Worm (Caenorhabditis elegans): ENCODE data around the gene pat-4.

The pat-4 gene

ce11 chrIII:63584-64316 is 30.9 kb downstream of the pat-4 start (continued):
- no peak for TF ChIP-seq arid-1 (GFP tag; conservative IDR thresholded peaks at IDR 0.05)
- no peak for TF ChIP-seq aly-2 (tag; optimal IDR thresholded peaks at IDR 0.05)
- no peak for TF ChIP-seq nhr-48 (tag; optimal IDR thresholded peaks at IDR 0.05)
- no peak for TF ChIP-seq zip-11 (GFP tag; IDR thresholded peaks at IDR 0.05)
- no peak for TF ChIP-seq tag-97 (GFP tag; IDR thresholded peaks at IDR 0.05)
- TF ChIP-seq saeg-2 (GFP tag; IDR thresholded peaks at IDR 0.05) = no peak
- TF ChIP-seq hmg-1.1 (GFP tag; IDR thresholded peaks at IDR 0.05) = peak; percentile 39; the same call in 1 of the 2 replicates
- no peak for TF ChIP-seq ceh-28 (tag; optimal IDR thresholded peaks at IDR 0.05)
- TF ChIP-seq F49E8.2 (tag; optimal IDR thresholded peaks at IDR 0.05; ENCODE audit: borderline replicate concordance) = no peak
- TF ChIP-seq hlh-11 (tag; optimal IDR thresholded peaks at IDR 0.05) = no peak
- TF ChIP-seq set-16 (GFP tag; IDR thresholded peaks at IDR 0.05) = peak; percentile 95
- TF ChIP-seq Y5F2A.4 (GFP tag; optimal IDR thresholded peaks at IDR 0.05) = no peak
- no peak for TF ChIP-seq D1046.2 (GFP tag; IDR thresholded peaks at IDR 0.05)
- no peak for TF ChIP-seq nhr-6 (tag; optimal IDR thresholded peaks at IDR 0.05)
- no peak for TF ChIP-seq mes-2 (tag; optimal IDR thresholded peaks at IDR 0.05; ENCODE audit: poor library complexity, severe bottlenecking)
- no peak for TF ChIP-seq lsy-2 (tag; optimal IDR thresholded peaks at IDR 0.05)
- TF ChIP-seq mdt-29 (GFP tag; IDR thresholded peaks at IDR 0.05) = no peak
- TF ChIP-seq cey-2 (tag; optimal IDR thresholded peaks at IDR 0.05; ENCODE audit: borderline replicate concordance, insufficient read depth) = no peak
- no peak for TF ChIP-seq nhr-111 (GFP tag; optimal IDR thresholded peaks at IDR 0.05)
- no peak for TF ChIP-seq ceh-44 (GFP tag; IDR thresholded peaks at IDR 0.05)
- no peak for TF ChIP-seq daf-8 (GFP tag; IDR thresholded peaks at IDR 0.05)
- no peak for TF ChIP-seq ceh-82 (tag; optimal IDR thresholded peaks at IDR 0.05)
- TF ChIP-seq lin-1 (GFP tag; IDR thresholded peaks at IDR 0.05) = no peak
- 0 out of 2 replicates have a peak, but pooled peaks have one; percentile 26 for TF ChIP-seq tra-1 (GFP tag; IDR thresholded peaks at IDR 0.05)
- no peak for TF ChIP-seq dmd-9 (GFP tag; IDR thresholded peaks at IDR 0.05)
- no peak for TF ChIP-seq hlh-30 (tag; optimal IDR thresholded peaks at IDR 0.05; ENCODE audit: insufficient read depth)
- no peak for TF ChIP-seq zip-2 (tag; optimal IDR thresholded peaks at IDR 0.05)
- no peak for TF ChIP-seq hif-1 (tag; optimal IDR thresholded peaks at IDR 0.05)
- no peak for TF ChIP-seq unc-39 (tag; optimal IDR thresholded peaks at IDR 0.05)
- TF ChIP-seq R02D3.7 (tag; optimal IDR thresholded peaks at IDR 0.05) = no peak
- TF ChIP-seq F10B5.3 (tag; optimal IDR thresholded peaks at IDR 0.05) = no peak
- TF ChIP-seq lir-3 (tag; optimal IDR thresholded peaks at IDR 0.05) = no peak
- TF ChIP-seq F37D6.2 (tag; optimal IDR thresholded peaks at IDR 0.05) = no peak
- TF ChIP-seq nhr-237 (tag; optimal IDR thresholded peaks at IDR 0.05) = no peak
- TF ChIP-seq daf-16 (GFP tag; optimal IDR thresholded peaks at IDR 0.05) = no peak
- no peak for TF ChIP-seq daf-16 (tag; optimal IDR thresholded peaks at IDR 0.05)
- no peak for TF ChIP-seq lin-15B (tag; optimal IDR thresholded peaks at IDR 0.05)
- TF ChIP-seq nhr-102 (tag; optimal IDR thresholded peaks at IDR 0.05) = no peak
- TF ChIP-seq snpc-4 (tag; optimal IDR thresholded peaks at IDR 0.05) = no peak
- TF ChIP-seq mdl-1 (tag; optimal IDR thresholded peaks at IDR 0.05) = no peak
- TF ChIP-seq daf-12 (tag; optimal IDR thresholded peaks at IDR 0.05) = no peak
- no peak for TF ChIP-seq zag-1 (tag; optimal IDR thresholded peaks at IDR 0.05)
- TF ChIP-seq ZK546.5 (tag; optimal IDR thresholded peaks at IDR 0.05) = no peak
- TF ChIP-seq dmd-8 (GFP tag; IDR thresholded peaks at IDR 0.05) = 0 out of 2 replicates have a peak, but pooled peaks have one; percentile 32
- no peak for TF ChIP-seq ceh-32 (tag; optimal IDR thresholded peaks at IDR 0.05; ENCODE audit: poor library complexity)
- no peak for TF ChIP-seq nhr-41 (GFP tag; IDR thresholded peaks at IDR 0.05)
- TF ChIP-seq fos-1 (tag; optimal IDR thresholded peaks at IDR 0.05) = no peak
- TF ChIP-seq zfp-3 (GFP tag; conservative IDR thresholded peaks at IDR 0.05) = peak; percentile 78
- no peak for TF ChIP-seq spr-1 (tag; optimal IDR thresholded peaks at IDR 0.05)
- no peak for TF ChIP-seq nhr-10 (tag; optimal IDR thresholded peaks at IDR 0.05)
- TF ChIP-seq T20F7.1 (GFP tag; optimal IDR thresholded peaks at IDR 0.05) = no peak

All from whole organism, L4 larva.